Fruit fly (Drosophila melanogaster) whole organism: ENCODE results near the gene Gdh.

Experiments used
- CG8478 ChIP-seq: fragments of >200 bp; optimal IDR thresholded peaks from 2 replicates; lab custom pipeline; 2018; ENCODE audit warnings: inconsistent platforms
- Dll ChIP-seq: fragments of >200 bp; optimal IDR thresholded peaks from 2 replicates; lab custom pipeline; 2017
- EcR ChIP-seq, 2 experiments: fragments of >200 bp; optimal IDR thresholded peaks; 2 replicates each; lab custom pipeline; 2017; ENCODE audit warnings: missing biosample characterization in 2 of 2, missing genetic modification characterization in 2 of 2, missing genetic modification reagents in 2 of 2
- pan ChIP-seq: fragments of >200 bp; optimal IDR thresholded peaks from 2 replicates; lab custom pipeline; 2017
- psq ChIP-seq: fragments of >200 bp; optimal IDR thresholded peaks from 2 replicates; lab custom pipeline; 2017
- usp ChIP-seq: fragments of >200 bp; optimal IDR thresholded peaks from 2 replicates; lab custom pipeline; 2017; ENCODE audit warnings: missing biosample characterization, missing genetic modification characterization, mixed read lengths

Gdh gene

dm6 chr3R:23942965-23943413, at the start of gene Gdh:
TSS of gene Gdh (minus strand) at chr3R:23943101.
- TF ChIP-seq usp (GFP tag; lab: Kevin White, UChicago) (no peak), pan (lab: Kevin White, UChicago) (no peak), Dll (no peak), EcR (GFP tag; optimal IDR thresholded peaks at IDR 0.05; lab: Kevin White, UChicago) (no peak), psq (lab: Kevin White, UChicago) (no peak), CG8478 (lab: Kevin White, UChicago) (no peak)

DNA sequence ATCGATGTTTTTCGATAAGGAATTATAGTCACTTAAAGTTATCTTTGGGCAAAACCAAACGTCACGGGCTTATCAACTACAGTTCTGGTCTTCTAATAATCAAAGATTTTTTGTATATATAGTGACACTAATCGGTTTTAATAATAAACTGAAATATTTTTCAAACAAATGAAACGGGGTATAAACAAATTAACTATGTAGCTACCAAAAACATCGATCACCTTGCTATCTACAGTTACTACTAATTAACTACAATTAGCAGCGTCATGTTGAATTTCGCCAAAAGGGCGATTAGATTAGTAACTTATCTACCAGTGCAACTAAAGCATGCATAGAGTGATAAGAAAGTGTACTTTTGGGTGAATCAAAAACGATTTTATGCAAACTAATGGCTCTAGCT, 48.5 kb upstream of the Gdh start:
- no peak for TF ChIP-seq Dll
- TF ChIP-seq CG8478 (lab: Kevin White, UChicago), result no peak
- no peak for TF ChIP-seq pan (lab: Kevin White, UChicago)
- TF ChIP-seq psq (lab: Kevin White, UChicago), result no peak
- no peak for TF ChIP-seq EcR (GFP tag; optimal IDR thresholded peaks at IDR 0.05; lab: Kevin White, UChicago)
- TF ChIP-seq usp (GFP tag; lab: Kevin White, UChicago), result no peak

DNA sequence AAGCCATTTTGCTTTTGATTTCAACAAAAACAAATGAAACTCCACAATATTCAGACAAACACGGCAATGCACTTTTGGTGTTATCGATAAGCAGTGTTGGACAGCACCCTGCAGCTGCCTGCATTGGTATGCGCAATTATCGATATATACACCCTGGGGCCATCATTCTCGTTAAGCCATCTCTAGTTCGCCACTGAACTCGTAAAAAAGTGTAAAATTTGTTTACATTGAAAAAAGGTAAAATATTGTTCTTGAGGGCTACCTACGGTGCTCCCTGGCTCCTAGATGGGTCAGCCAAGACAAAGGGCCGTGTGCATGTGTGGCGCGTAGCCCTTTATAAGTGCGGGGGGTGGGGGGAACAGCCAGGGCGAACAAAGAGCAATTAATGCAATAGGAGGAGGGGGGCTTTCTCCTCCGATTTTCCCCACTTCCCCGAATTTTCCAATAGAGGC, 43.6 kb upstream of the Gdh start, which contains the start of the genes CG13603 and CG5902:
CG13603 (minus strand) TSS at position 91 of the 452 bp plus-strand sequence.
CG5902 (plus strand) TSS at position 164 of the 452 bp plus-strand sequence.
- no peak for TF ChIP-seq Dll
- no peak for TF ChIP-seq psq (lab: Kevin White, UChicago)
- no peak for TF ChIP-seq EcR (GFP tag; optimal IDR thresholded peaks at IDR 0.05; lab: Kevin White, UChicago)
- TF ChIP-seq CG8478 (lab: Kevin White, UChicago), result no peak
- TF ChIP-seq pan (lab: Kevin White, UChicago), result no peak
- no peak for TF ChIP-seq usp (GFP tag; lab: Kevin White, UChicago)

DNA sequence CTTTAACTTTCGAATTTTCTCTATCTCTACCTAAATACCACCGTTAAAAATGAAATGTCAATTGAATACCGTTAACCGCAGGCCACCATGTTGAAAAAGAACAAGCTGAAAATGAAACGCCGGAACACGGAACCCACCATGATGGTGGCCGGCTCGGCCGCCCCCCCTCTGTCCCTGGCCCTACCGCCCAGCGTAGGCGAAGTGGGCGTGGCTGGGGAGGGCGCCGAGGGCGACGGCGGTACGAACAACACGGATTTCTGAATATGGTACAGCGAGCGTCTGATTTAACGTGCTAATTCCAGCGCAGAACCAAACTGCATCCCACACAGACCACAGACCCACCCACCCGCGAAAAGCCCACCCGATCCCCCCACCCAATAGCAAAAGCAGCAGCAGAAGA, 38.7 kb upstream of the Gdh start:
- no peak for TF ChIP-seq psq (lab: Kevin White, UChicago)
- TF ChIP-seq pan (lab: Kevin White, UChicago), result no peak

DNA sequence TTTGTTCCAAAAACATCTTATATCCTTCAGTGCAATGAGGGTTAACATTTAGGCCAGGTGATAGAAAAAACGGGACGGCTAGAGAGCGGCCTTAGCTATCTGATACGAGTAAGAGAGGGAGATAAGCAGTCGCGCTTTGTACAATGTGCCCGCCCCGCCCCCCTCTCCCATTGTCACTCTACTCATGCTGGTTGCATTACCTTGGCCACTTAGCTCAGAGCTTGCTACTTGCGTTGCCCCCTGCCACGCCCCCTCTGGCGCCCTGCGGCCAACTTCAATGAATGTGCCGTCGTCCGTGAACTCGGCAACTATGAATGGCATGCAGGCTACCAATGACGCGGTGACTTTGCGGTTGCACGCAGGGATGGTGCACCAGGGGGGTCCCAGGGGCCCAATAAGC, 28.9 kb upstream of the Gdh start:
- TF ChIP-seq pan (lab: Kevin White, UChicago) (no peak), psq (lab: Kevin White, UChicago) (no peak), EcR (GFP tag; optimal IDR thresholded peaks at IDR 0.05; lab: Kevin White, UChicago) (no peak), CG8478 (lab: Kevin White, UChicago) (no peak), Dll (no peak)

DNA sequence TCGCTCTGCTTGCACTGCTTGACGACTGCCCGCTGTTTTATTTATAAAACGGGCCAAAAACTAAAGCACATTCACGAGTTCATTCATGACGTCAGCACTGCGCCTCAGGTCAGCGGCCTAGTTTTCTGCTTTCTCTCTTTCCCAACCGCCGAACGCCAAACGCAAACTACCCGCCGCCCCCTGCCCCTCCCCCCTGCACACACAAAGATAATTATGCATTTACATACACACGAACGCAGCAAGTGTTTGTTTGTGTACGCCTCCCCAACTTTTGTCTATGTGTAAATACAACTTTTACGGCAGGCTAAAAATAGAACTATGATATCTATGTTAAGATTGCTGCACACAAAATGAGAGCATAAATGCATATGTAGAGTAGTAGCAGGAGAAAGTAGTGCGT, 28.3 kb upstream of the Gdh start:
- TF ChIP-seq psq (lab: Kevin White, UChicago) (no peak), pan (lab: Kevin White, UChicago) (no peak), usp (GFP tag; lab: Kevin White, UChicago) (no peak), CG8478 (lab: Kevin White, UChicago) (no peak), Dll (no peak), EcR (GFP tag; optimal IDR thresholded peaks at IDR 0.05; lab: Kevin White, UChicago) (no peak)

- no peak for TF ChIP-seq Dll
- no peak for TF ChIP-seq pan (lab: Kevin White, UChicago)
- TF ChIP-seq CG8478 (lab: Kevin White, UChicago), result no peak
- TF ChIP-seq psq (lab: Kevin White, UChicago), result no peak
- TF ChIP-seq usp (GFP tag; lab: Kevin White, UChicago), result no peak
- no peak for TF ChIP-seq EcR (GFP tag; optimal IDR thresholded peaks at IDR 0.05; lab: Kevin White, UChicago)
Measured at dm6 chr3R:23969449-23969848, 26.5 kb upstream of the Gdh start.

dm6 chr3R:23964913-23965718, 22.2 kb upstream of the Gdh start:
- TF ChIP-seq Dll (no peak), psq (lab: Kevin White, UChicago) (no peak), EcR (GFP tag; optimal IDR thresholded peaks at IDR 0.05; lab: Kevin White, UChicago) (no peak), pan (lab: Kevin White, UChicago) (no peak), usp (GFP tag; lab: Kevin White, UChicago) (no peak), CG8478 (lab: Kevin White, UChicago) (no peak)

- TF ChIP-seq CG8478 (lab: Kevin White, UChicago) (peak; percentile 59), psq (lab: Kevin White, UChicago) (no peak)
Measured at dm6 chr3R:23962781-23963222, 19.9 kb upstream of the Gdh start, which contains the start of gene CG31140. TSS of gene CG31140 (plus strand) at chr3R:23963180.

dm6 chr3R:23960865-23961264, 18.0 kb upstream of the Gdh start:
- no peak for TF ChIP-seq psq (lab: Kevin White, UChicago)
- no peak for TF ChIP-seq usp (GFP tag; lab: Kevin White, UChicago)

DNA sequence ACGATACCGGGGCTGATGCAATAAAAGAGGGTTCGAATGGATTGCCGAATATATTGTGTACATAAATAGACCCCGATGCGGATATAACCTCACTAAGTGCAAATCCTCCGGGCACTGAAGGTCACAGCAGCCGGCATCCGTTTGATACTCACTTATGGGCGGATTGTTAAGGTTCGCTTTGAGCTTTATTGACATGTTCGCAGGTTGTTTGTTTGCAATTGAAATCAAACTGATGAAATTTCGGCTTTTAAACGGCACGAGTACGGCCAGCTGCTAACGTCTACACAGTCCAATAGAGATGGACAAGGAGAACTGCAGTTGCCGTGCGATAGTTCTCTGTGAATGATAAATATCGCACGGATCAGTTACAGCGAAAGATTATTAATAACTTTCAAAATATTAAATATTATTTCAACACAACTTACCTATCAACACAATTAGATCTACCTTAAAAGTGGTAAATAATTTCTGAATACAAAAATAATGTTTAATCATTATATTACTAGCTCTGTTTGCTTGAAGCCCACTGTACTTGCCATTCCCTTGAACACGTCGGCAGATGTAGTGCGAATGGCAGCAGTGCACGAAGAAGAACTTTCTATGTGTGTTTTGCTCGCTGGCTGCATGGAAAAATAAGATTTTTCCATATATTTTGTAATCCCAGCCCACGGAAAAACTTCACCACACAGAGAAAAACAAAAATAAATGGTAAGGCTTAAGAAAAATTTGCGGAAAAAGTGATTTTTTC, 15.4 kb upstream of the Gdh start, which contains the start of the genes GluProRS and AP-1sigma:
GluProRS (minus strand) TSS at position 301 of the 748 bp plus-strand sequence.
AP-1sigma (plus strand) TSS at position 561 of the 748 bp plus-strand sequence.
- no peak for TF ChIP-seq CG8478 (lab: Kevin White, UChicago)
- no peak for TF ChIP-seq EcR (GFP tag; optimal IDR thresholded peaks at IDR 0.05; lab: Kevin White, UChicago)
- no peak for TF ChIP-seq psq (lab: Kevin White, UChicago)
- no peak for TF ChIP-seq Dll
- no peak for TF ChIP-seq usp (GFP tag; lab: Kevin White, UChicago)
- TF ChIP-seq pan (lab: Kevin White, UChicago), result no peak
